Worm (Caenorhabditis elegans): ENCODE data around the gene R12B2.3.

R12B2.3 gene

DNA sequence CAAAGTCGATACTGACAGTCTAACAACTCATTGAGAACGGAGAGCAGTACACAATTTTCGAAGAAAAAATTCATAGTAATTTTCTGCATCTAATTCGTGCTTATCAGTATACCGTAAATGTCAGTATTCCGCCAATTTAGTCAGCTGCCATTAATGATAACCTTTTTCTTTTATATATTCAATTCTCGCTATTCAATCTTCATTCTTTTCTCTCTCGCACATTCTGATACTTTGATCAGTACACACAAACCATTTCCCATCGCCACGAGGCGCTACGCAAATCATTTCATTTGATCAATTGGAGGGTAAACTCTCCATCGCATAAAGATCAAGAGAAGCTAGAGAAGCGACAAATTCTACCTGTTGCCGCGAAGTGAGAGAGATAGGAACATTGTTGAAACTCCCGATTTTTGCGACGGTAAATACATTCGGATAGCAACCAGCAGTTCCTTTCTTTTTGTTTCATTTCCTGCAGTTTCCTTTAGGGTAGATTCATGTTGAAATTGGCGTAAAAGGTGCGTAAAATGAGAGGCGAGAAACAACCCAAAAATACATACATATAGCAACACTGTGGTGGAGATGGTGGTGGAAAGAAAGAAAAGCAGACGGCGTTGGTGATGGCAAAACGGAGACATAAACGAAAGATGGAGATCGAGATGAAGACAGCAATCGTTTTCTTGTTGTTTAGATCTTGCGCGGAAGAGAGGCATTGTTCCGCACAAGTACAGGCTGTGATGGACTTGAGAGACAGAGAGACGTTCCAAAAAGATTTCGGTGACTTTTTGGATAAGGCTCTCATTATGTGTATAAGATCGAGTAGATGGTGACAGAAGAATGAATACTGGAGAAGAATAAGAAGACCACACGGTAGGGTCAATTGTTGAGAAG lies 33.0 kb downstream of the R12B2.3 start (continued):
- TF ChIP-seq hpl-2 (GFP tag; optimal IDR thresholded peaks at IDR 0.05) (no peak), unc-98 (GFP tag; IDR thresholded peaks at IDR 0.05) (no peak), grh-1 (GFP tag; IDR thresholded peaks at IDR 0.05) (no peak), F16B12.6 (tag; optimal IDR thresholded peaks at IDR 0.05) (no peak), blmp-1 (tag; optimal IDR thresholded peaks at IDR 0.05) (peak; percentile 83), C34B4.2 (tag; optimal IDR thresholded peaks at IDR 0.05) (no peak), mab-9 (GFP tag; IDR thresholded peaks at IDR 0.05) (no peak), nhr-77 (tag; optimal IDR thresholded peaks at IDR 0.05) (peak; percentile 66), jun-1 (tag; optimal IDR thresholded peaks at IDR 0.05) (no peak), pax-3 (tag; optimal IDR thresholded peaks at IDR 0.05) (peak; percentile 54), pqm-1 (tag; optimal IDR thresholded peaks at IDR 0.05) (no peak), dsc-1 (tag; optimal IDR thresholded peaks at IDR 0.05) (no peak), pag-3 (tag; optimal IDR thresholded peaks at IDR 0.05; ENCODE audit: borderline replicate concordance, insufficient read depth) (no peak), elt-2 (tag; optimal IDR thresholded peaks at IDR 0.05) (peak; percentile 74), nhr-12 (tag; optimal IDR thresholded peaks at IDR 0.05) (no peak), zag-1 (tag; optimal IDR thresholded peaks at IDR 0.05) (no peak), lir-3 (tag; optimal IDR thresholded peaks at IDR 0.05; ENCODE audit: poor library complexity) (no peak), ama-1 (optimal IDR thresholded peaks at IDR 0.05) (peak; percentile 70), ets-5 (GFP tag; IDR thresholded peaks at IDR 0.05) (no peak), nhr-85 (tag) (peak; percentile 79), isw-1 (GFP tag; IDR thresholded peaks at IDR 0.05) (no peak), snpc-4 (tag; optimal IDR thresholded peaks at IDR 0.05) (no peak), nhr-76 (tag; optimal IDR thresholded peaks at IDR 0.05) (no peak), ztf-11 (tag; optimal IDR thresholded peaks at IDR 0.05) (no peak), nhr-47 (tag; optimal IDR thresholded peaks at IDR 0.05) (peak; percentile 18), ceh-90 (tag; optimal IDR thresholded peaks at IDR 0.05) (no peak), aha-1 (tag; optimal IDR thresholded peaks at IDR 0.05) (no peak), unc-62 (GFP tag; optimal IDR thresholded peaks at IDR 0.05) (no peak), mep-1 (tag; optimal IDR thresholded peaks at IDR 0.05) (peak; percentile 25), nhr-19 (GFP tag; conservative IDR thresholded peaks at IDR 0.05) (peak; percentile 46), alr-1 (tag; optimal IDR thresholded peaks at IDR 0.05; ENCODE audit: borderline replicate concordance) (no peak), snu-23 (GFP tag; optimal IDR thresholded peaks at IDR 0.05) (peak; percentile 66), irx-1 (tag; optimal IDR thresholded peaks at IDR 0.05) (no peak), tlp-1 (tag; optimal IDR thresholded peaks at IDR 0.05) (no peak)

DNA sequence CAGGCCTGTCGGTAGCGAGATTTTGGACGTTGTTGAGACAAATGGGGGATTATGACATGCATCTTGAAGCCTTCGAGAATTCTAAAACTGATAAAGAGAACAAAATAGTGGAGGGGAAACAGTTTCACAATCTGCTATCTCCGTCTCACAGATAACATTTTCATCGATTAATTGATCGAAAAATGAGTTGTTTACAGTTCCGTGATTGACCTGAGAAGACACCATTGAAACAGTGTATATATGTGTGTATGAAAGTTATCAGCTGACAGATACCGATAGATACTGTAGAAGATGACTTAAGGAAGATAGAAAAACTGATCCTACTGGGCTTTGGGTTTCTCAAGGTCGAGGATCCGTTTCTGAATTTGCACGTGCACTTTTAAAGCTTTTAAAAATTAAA lies 33.8 kb downstream of the R12B2.3 start:
- TF ChIP-seq nhr-90 (tag; optimal IDR thresholded peaks at IDR 0.05; ENCODE audit: poor library complexity) (peak; percentile 53), snu-23 (GFP tag; optimal IDR thresholded peaks at IDR 0.05) (peak; percentile 9), lin-14 (GFP tag; optimal IDR thresholded peaks at IDR 0.05) (peak; percentile 25), xbp-1 (tag; optimal IDR thresholded peaks at IDR 0.05) (no peak), unc-130 (tag; optimal IDR thresholded peaks at IDR 0.05) (no peak), Y116A8C.19 (tag; optimal IDR thresholded peaks at IDR 0.05; ENCODE audit: borderline replicate concordance) (no peak), hpl-2 (GFP tag; optimal IDR thresholded peaks at IDR 0.05) (peak; percentile 24), lin-13 (GFP tag; optimal IDR thresholded peaks at IDR 0.05) (no peak), lsy-2 (tag; optimal IDR thresholded peaks at IDR 0.05) (peak; percentile 21 to 49), elt-2 (tag; optimal IDR thresholded peaks at IDR 0.05) (peak; percentile 75), nhr-85 (tag) (peak; percentile 72), snpc-4 (tag; optimal IDR thresholded peaks at IDR 0.05) (no peak), mep-1 (tag; optimal IDR thresholded peaks at IDR 0.05) (peak; percentile 28), elt-3 (tag; optimal IDR thresholded peaks at IDR 0.05) (peak in 3 of 6 experiments; percentile 5 to 85 (median 78)), unc-30 (tag; optimal IDR thresholded peaks at IDR 0.05) (no peak), tbx-2 (tag; optimal IDR thresholded peaks at IDR 0.05) (peak; percentile 21), nhr-71 (tag; optimal IDR thresholded peaks at IDR 0.05) (peak; percentile 59), nhr-20 (tag; optimal IDR thresholded peaks at IDR 0.05) (peak; percentile 35), lin-35 (GFP tag; optimal IDR thresholded peaks at IDR 0.05) (peak in 1 of 2 experiments; percentile 41), dpl-1 (GFP tag; optimal IDR thresholded peaks at IDR 0.05) (peak in 1 of 3 experiments; percentile 7)
